Fruit fly (Drosophila melanogaster) whole organism, embryonic: ENCODE measurements around the gene lin-28.

Experiments used
- Ada2b ChIP-seq: fragments of 200-800 bp; sonication (Bioruptor generic); IDR thresholded peaks from 2 replicates; pipeline ENCODE4 v1.3.6; 2022; ENCODE audit warnings: missing biosample characterization, missing genetic modification characterization
- CG10267 ChIP-seq: fragments of 200-800 bp; sonication (Bioruptor generic); optimal IDR thresholded peaks from 2 replicates; lab custom pipeline; 2018; ENCODE audit warnings: missing biosample characterization, mild to moderate bottlenecking, missing genetic modification characterization, moderate library complexity
- CG11085 ChIP-seq: fragments of 200-800 bp; sonication (Bioruptor generic); IDR thresholded peaks from 2 replicates; pipeline ENCODE4 v1.3.6; 2022; ENCODE audit warnings: missing biosample characterization, missing genetic modification characterization
- CG11560 ChIP-seq: fragments of 200-800 bp; sonication (Bioruptor generic); IDR thresholded peaks from 3 replicates; pipeline ENCODE4 v1.3.6; 2022; ENCODE audit warnings: missing biosample characterization, missing genetic modification characterization
- CG11696 ChIP-seq: fragments of 200-800 bp; sonication (Bioruptor generic); IDR thresholded peaks from 2 replicates; pipeline ENCODE4 v1.3.6; 2022; ENCODE audit warnings: missing biosample characterization, missing genetic modification characterization
- CG12744 ChIP-seq: fragments of 200-800 bp; sonication (Bioruptor generic); optimal IDR thresholded peaks from 2 replicates; lab custom pipeline; 2016; ENCODE audit warnings: missing biosample characterization, missing genetic modification characterization
- CG13894 ChIP-seq: fragments of 200-800 bp; sonication (Bioruptor generic); optimal IDR thresholded peaks from 3 replicates; lab custom pipeline; 2018; ENCODE audit warnings: missing biosample characterization, mild to moderate bottlenecking, missing genetic modification characterization, moderate library complexity
- CG15011 ChIP-seq: fragments of 200-800 bp; sonication (Bioruptor generic); optimal IDR thresholded peaks from 3 replicates; lab custom pipeline; 2018; ENCODE audit warnings: missing biosample characterization, mild to moderate bottlenecking, missing genetic modification characterization
- CG1647 ChIP-seq: fragments of 200-800 bp; sonication (Bioruptor generic); optimal IDR thresholded peaks from 3 replicates; lab custom pipeline; 2016; ENCODE audit warnings: missing biosample characterization, missing genetic modification characterization
- CG2889 ChIP-seq: fragments of 200-800 bp; sonication (Bioruptor generic); IDR thresholded peaks from 3 replicates; pipeline ENCODE4 v1.3.6; 2022; ENCODE audit warnings: missing biosample characterization, missing genetic modification characterization
- CG31441 ChIP-seq: fragments of 200-800 bp; sonication (Bioruptor generic); IDR thresholded peaks from 2 replicates; pipeline ENCODE4 v1.3.6; 2022; ENCODE audit warnings: missing biosample characterization, missing genetic modification characterization
- CG3281 ChIP-seq: fragments of 200-800 bp; sonication (Bioruptor generic); optimal IDR thresholded peaks from 3 replicates; lab custom pipeline; 2017; ENCODE audit warnings: missing biosample characterization, mild to moderate bottlenecking, missing genetic modification characterization
- CG4617 ChIP-seq: fragments of 200-800 bp; sonication (Bioruptor generic); optimal IDR thresholded peaks from 3 replicates; lab custom pipeline; 2016; ENCODE audit warnings: missing biosample characterization, missing genetic modification characterization, borderline replicate concordance
- CG6854 ChIP-seq: fragments of 200-800 bp; sonication (Bioruptor generic); optimal IDR thresholded peaks from 3 replicates; lab custom pipeline; 2017; ENCODE audit warnings: missing biosample characterization, mild to moderate bottlenecking, missing genetic modification characterization
- CG7271 ChIP-seq: fragments of 200-800 bp; sonication (Bioruptor generic); optimal IDR thresholded peaks from 2 replicates; lab custom pipeline; 2018; ENCODE audit warnings: missing biosample characterization, mild to moderate bottlenecking, missing genetic modification characterization, moderate library complexity
- CG7987 ChIP-seq: fragments of 200-800 bp; sonication (Bioruptor generic); optimal IDR thresholded peaks from 2 replicates; lab custom pipeline; 2018; ENCODE audit warnings: missing biosample characterization, mild to moderate bottlenecking, missing genetic modification characterization, moderate library complexity
- CG8281 ChIP-seq: fragments of 200-800 bp; sonication (Bioruptor generic); optimal IDR thresholded peaks from 2 replicates; lab custom pipeline; 2018; ENCODE audit warnings: missing biosample characterization, mild to moderate bottlenecking, missing genetic modification characterization, moderate library complexity
- CG9797 ChIP-seq: fragments of 200-800 bp; sonication (Bioruptor generic); optimal IDR thresholded peaks from 3 replicates; lab custom pipeline; 2018; ENCODE audit warnings: missing biosample characterization, mild to moderate bottlenecking, missing genetic modification characterization
- D19B ChIP-seq: fragments of 200-800 bp; sonication (Bioruptor generic); optimal IDR thresholded peaks from 2 replicates; lab custom pipeline; 2017; ENCODE audit warnings: missing biosample characterization, mild to moderate bottlenecking, missing genetic modification characterization
- HLH54F ChIP-seq: fragments of 200-800 bp; sonication (Bioruptor generic); optimal IDR thresholded peaks from 3 replicates; lab custom pipeline; 2016; ENCODE audit warnings: missing biosample characterization, missing genetic modification characterization
- Myb ChIP-seq: fragments of 200-800 bp; sonication (Bioruptor generic); optimal IDR thresholded peaks from 2 replicates; lab custom pipeline; 2016; ENCODE audit warnings: missing biosample characterization, missing genetic modification characterization
- Neu2 ChIP-seq: fragments of 200-800 bp; sonication (Bioruptor generic); optimal IDR thresholded peaks from 3 replicates; lab custom pipeline; 2016; ENCODE audit warnings: missing biosample characterization, missing genetic modification characterization, borderline replicate concordance
- Nf-YB ChIP-seq: fragments of 200-800 bp; sonication (Bioruptor generic); optimal IDR thresholded peaks from 3 replicates; lab custom pipeline; 2019; ENCODE audit warnings: missing biosample characterization, mild to moderate bottlenecking, missing genetic modification characterization, moderate library complexity
- Oli ChIP-seq: fragments of 200-800 bp; sonication (Bioruptor generic); optimal IDR thresholded peaks from 2 replicates; lab custom pipeline; 2018; ENCODE audit warnings: missing biosample characterization, mild to moderate bottlenecking, missing genetic modification characterization, moderate library complexity
- Optix ChIP-seq: fragments of 200-800 bp; sonication (Bioruptor generic); IDR thresholded peaks from 3 replicates; pipeline ENCODE4 v1.3.6; 2022; ENCODE audit warnings: missing biosample characterization, missing genetic modification characterization
- Rfx ChIP-seq: fragments of 200-800 bp; sonication (Bioruptor generic); IDR thresholded peaks from 2 replicates; pipeline ENCODE4 v1.3.6; 2022; ENCODE audit warnings: missing biosample characterization, missing genetic modification characterization
- TFAM ChIP-seq: fragments of 200-800 bp; sonication (Bioruptor generic); optimal IDR thresholded peaks from 2 replicates; lab custom pipeline; 2017; ENCODE audit warnings: missing biosample characterization, missing genetic modification characterization, inconsistent platforms
- Trl ChIP-seq, 3 experiments: fragments of >200 bp in 2 of 3; fragments of 200-800 bp in 1 of 3; sonication (Bioruptor generic) in 1 of 3; optimal IDR thresholded peaks; 2 replicates in 1 of 3; 3 replicates in 2 of 3; lab custom pipeline; 2016 to 2017; ENCODE audit warnings: missing biosample characterization in 1 of 3, missing genetic modification characterization in 1 of 3
- Usf ChIP-seq: fragments of 200-800 bp; sonication (Bioruptor generic); optimal IDR thresholded peaks from 2 replicates; lab custom pipeline; 2017; ENCODE audit warnings: missing genotype, missing biosample characterization, missing genetic modification characterization
- ase ChIP-seq: fragments of 200-800 bp; sonication (Bioruptor generic); IDR thresholded peaks from 3 replicates; pipeline ENCODE4 v1.3.6; 2022; ENCODE audit warnings: missing biosample characterization, missing genetic modification characterization
- bigmax ChIP-seq: fragments of 200-800 bp; sonication (Bioruptor generic); optimal IDR thresholded peaks from 2 replicates; lab custom pipeline; 2018; ENCODE audit warnings: missing biosample characterization, mild to moderate bottlenecking, missing genetic modification characterization
- br ChIP-seq: fragments of >200 bp; optimal IDR thresholded peaks from 2 replicates; lab custom pipeline; 2017
- bsh ChIP-seq, 2 experiments: fragments of 200-800 bp; sonication (Bioruptor generic); optimal IDR thresholded peaks; 2 replicates each; lab custom pipeline; 2017 to 2018; ENCODE audit warnings: mild to moderate bottlenecking in 2 of 2, missing biosample characterization in 2 of 2, missing genetic modification characterization in 2 of 2, moderate library complexity in 1 of 2
- caup ChIP-seq: fragments of 200-800 bp; sonication (Bioruptor generic); optimal IDR thresholded peaks from 3 replicates; lab custom pipeline; 2017; ENCODE audit warnings: missing biosample characterization, mild to moderate bottlenecking, missing genetic modification characterization, moderate library complexity; ENCODE audit not compliant: severe bottlenecking
- chif ChIP-seq, 2 experiments: fragments of 200-800 bp; sonication (Bioruptor generic); optimal IDR thresholded peaks; 3 replicates each; lab custom pipeline; 2016; ENCODE audit warnings: missing biosample characterization in 2 of 2, missing genetic modification characterization in 2 of 2
- chn ChIP-seq: fragments of 200-800 bp; sonication (Bioruptor generic); optimal IDR thresholded peaks from 2 replicates; lab custom pipeline; 2016; ENCODE audit warnings: missing biosample characterization, missing genetic modification characterization
- corto ChIP-seq: fragments of 200-800 bp; sonication (Bioruptor generic); optimal IDR thresholded peaks from 2 replicates; lab custom pipeline; 2016; ENCODE audit warnings: missing biosample characterization, mild to moderate bottlenecking, missing genetic modification characterization, moderate library complexity
- ftz-f1 ChIP-seq: fragments of 200-800 bp; sonication (Bioruptor generic); optimal IDR thresholded peaks from 2 replicates; lab custom pipeline; 2016; ENCODE audit warnings: missing biosample characterization, missing genetic modification characterization
- gsb-n ChIP-seq: fragments of 200-800 bp; sonication (Bioruptor generic); optimal IDR thresholded peaks from 3 replicates; lab custom pipeline; 2018; ENCODE audit warnings: missing biosample characterization, mild to moderate bottlenecking, missing genetic modification characterization
- jigr1 ChIP-seq: fragments of 200-800 bp; sonication (Bioruptor generic); IDR thresholded peaks from 3 replicates; pipeline ENCODE4 v1.3.6; 2022; ENCODE audit warnings: missing biosample characterization, missing genetic modification characterization
- kni ChIP-seq: fragments of 200-800 bp; sonication (Bioruptor generic); optimal IDR thresholded peaks from 3 replicates; lab custom pipeline; 2017; ENCODE audit warnings: mild to moderate bottlenecking, missing biosample characterization, missing genetic modification reagents, missing genetic modification characterization
- knrl ChIP-seq: fragments of 200-800 bp; sonication (Bioruptor generic); IDR thresholded peaks from 3 replicates; pipeline ENCODE4 v1.3.6; 2022; ENCODE audit warnings: missing biosample characterization, missing genetic modification characterization; ENCODE audit not compliant: partially characterized antibody
- onecut ChIP-seq: fragments of 200-800 bp; sonication (Bioruptor generic); IDR thresholded peaks from 2 replicates; pipeline ENCODE4 v1.3.6; 2022; ENCODE audit warnings: missing biosample characterization, missing genetic modification characterization
- peb ChIP-seq: fragments of 200-800 bp; sonication (Bioruptor generic); IDR thresholded peaks from 2 replicates; pipeline ENCODE4 v1.3.6; 2022; ENCODE audit warnings: missing biosample characterization, missing genetic modification characterization
- pfk ChIP-seq: fragments of 200-800 bp; sonication (Bioruptor generic); optimal IDR thresholded peaks from 2 replicates; lab custom pipeline; 2018; ENCODE audit warnings: missing biosample characterization, mild to moderate bottlenecking, missing genetic modification characterization, moderate library complexity
- sc ChIP-seq, 3 experiments: fragments of >200 bp in 2 of 3; fragments of 200-800 bp in 1 of 3; sonication (Bioruptor generic) in 1 of 3; optimal IDR thresholded peaks; 2 replicates in 2 of 3; 3 replicates in 1 of 3; lab custom pipeline; 2017; ENCODE audit warnings: mild to moderate bottlenecking in 1 of 3, missing biosample characterization in 1 of 3, missing genetic modification characterization in 1 of 3, missing genetic modification reagents in 1 of 3
- sens ChIP-seq: fragments of 200-800 bp; sonication (Bioruptor generic); peaks from one replicate; lab custom pipeline; 2016; ENCODE audit warnings: missing biosample characterization, missing genetic modification characterization
- wdn ChIP-seq: fragments of 200-800 bp; sonication (Bioruptor generic); IDR thresholded peaks from 2 replicates; pipeline ENCODE4 v1.3.6; 2022; ENCODE audit warnings: missing biosample characterization, missing genetic modification characterization
- zf30C ChIP-seq: fragments of 200-800 bp; sonication (Bioruptor generic); optimal IDR thresholded peaks from 3 replicates; lab custom pipeline; 2018; ENCODE audit warnings: missing biosample characterization, mild to moderate bottlenecking, missing genetic modification characterization

lin-28 gene

dm6 chr3L:5611732-5612250, 42.7 kb upstream of the lin-28 start (continued):
- TF ChIP-seq CG31441 (GFP tag; lab: Robert Waterston, UW) (peak; percentile 95), CG12744 (GFP tag; lab: Kevin White, UChicago) (peak; percentile 30), Oli (peak; percentile 89), Usf (GFP tag; lab: Kevin White, UChicago) (peak; percentile 33), chn (GFP tag; lab: Kevin White, UChicago) (peak; percentile 73), jigr1 (GFP tag; lab: Robert Waterston, UW) (no peak), CG10267 (tag; lab: Kevin White, UChicago) (peak; percentile 89), CG7987 (GFP tag; lab: Kevin White, UChicago) (peak; percentile 24), ftz-f1 (GFP tag; lab: Kevin White, UChicago) (peak; percentile 28), onecut (GFP tag; lab: Robert Waterston, UW) (peak; percentile 72), Nf-YB (GFP tag; lab: Kevin White, UChicago) (peak; percentile 77), sc (optimal IDR thresholded peaks at IDR 0.05; lab: Kevin White, UChicago) (no peak), sc (GFP tag; optimal IDR thresholded peaks at IDR 0.05; lab: Kevin White, UChicago) (peak; percentile 70), HLH54F (GFP tag; lab: Kevin White, UChicago) (no peak), Ada2b (GFP tag; lab: Robert Waterston, UW) (peak; percentile 77), D19B (GFP tag; lab: Kevin White, UChicago) (no peak), CG4617 (GFP tag; lab: Kevin White, UChicago) (peak; percentile 28), knrl (no peak), TFAM (GFP tag; lab: Kevin White, UChicago) (peak; percentile 38), corto (GFP tag; lab: Kevin White, UChicago) (peak; percentile 64), CG11560 (tag; lab: Robert Waterston, UW) (no peak), Neu2 (GFP tag; lab: Kevin White, UChicago) (no peak), pfk (GFP tag; lab: Kevin White, UChicago) (no peak), br (lab: Kevin White, UChicago) (no peak), kni (GFP tag; lab: Kevin White, UChicago) (peak; percentile 92), sens (peak; percentile 88), Myb (GFP tag; lab: Kevin White, UChicago) (no peak), chif (GFP tag; optimal IDR thresholded peaks at IDR 0.05; lab: Kevin White, UChicago) (peak; percentile 33 to 73), bigmax (no peak), Optix (GFP tag; lab: Robert Waterston, UW) (no peak), CG2889 (GFP tag; lab: Robert Waterston, UW) (no peak), CG3281 (GFP tag; lab: Kevin White, UChicago) (no peak), CG11696 (GFP tag; lab: Robert Waterston, UW) (peak; percentile 93), CG1647 (GFP tag; lab: Kevin White, UChicago) (no peak), zf30C (no peak), bsh (GFP tag; optimal IDR thresholded peaks at IDR 0.05; lab: Kevin White, UChicago) (peak; percentile 84 to 95), ase (peak; percentile 41; the same call in 1 of the 3 replicates), CG11085 (GFP tag; lab: Robert Waterston, UW) (no peak), CG6854 (peak; percentile 27), gsb-n (peak; percentile 95), wdn (GFP tag; lab: Robert Waterston, UW) (no peak), CG15011 (GFP tag; lab: Kevin White, UChicago) (peak; percentile 56), CG8281 (tag; lab: Kevin White, UChicago) (peak; percentile 60), Rfx (0 out of 2 replicates have a peak, but pooled peaks have one; percentile 16), peb (GFP tag; lab: Robert Waterston, UW) (peak; percentile 49; the same call in 1 of the 2 replicates), Trl (optimal IDR thresholded peaks at IDR 0.05; lab: Kevin White, UChicago) (peak; percentile 6 to 46), Trl (GFP tag; optimal IDR thresholded peaks at IDR 0.05; lab: Kevin White, UChicago) (peak; percentile 27), CG13894 (tag; lab: Kevin White, UChicago) (no peak), CG7271 (peak; percentile 50), caup (GFP tag; lab: Kevin White, UChicago) (peak; percentile 44), CG9797 (GFP tag; lab: Kevin White, UChicago) (peak; percentile 4)
